Worm (Caenorhabditis elegans): ENCODE results near the gene idpp-13.
A peak's percentile ranks its signal among the peaks of the same experiment; 100 is the strongest.
"Not testable (repeated sequence)": the region's sequence is repeated elsewhere in the genome, so short reads cannot be mapped to it uniquely, and the experiment has no call there.

DNA sequence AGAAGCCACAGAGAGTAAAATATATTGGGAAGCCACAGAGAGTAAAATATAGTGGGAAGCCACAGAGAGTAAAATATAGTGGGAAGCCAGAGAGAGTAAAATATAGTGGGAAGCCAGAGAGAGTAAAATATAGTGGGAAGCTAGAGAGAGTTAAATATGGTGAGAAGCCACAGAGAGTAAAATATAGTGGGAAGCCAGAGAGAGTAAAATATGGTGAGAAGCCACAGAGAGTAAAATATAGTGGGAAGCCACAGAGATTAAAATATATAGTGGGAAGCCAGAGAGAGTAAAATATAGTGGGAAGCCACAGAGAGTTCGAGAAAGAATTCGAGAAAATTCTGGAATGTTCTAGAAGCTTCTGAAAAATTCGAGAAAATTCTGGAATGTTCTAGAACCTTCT is 14.6 kb upstream of the idpp-13 start:
- TF ChIP-seq cnd-1 (tag; optimal IDR thresholded peaks at IDR 0.05), result peak; percentile 49
- not testable (repeated sequence) for TF ChIP-seq ham-2 (GFP tag; optimal IDR thresholded peaks at IDR 0.05); elt-3 (tag; optimal IDR thresholded peaks at IDR 0.05); snpc-4 (tag; optimal IDR thresholded peaks at IDR 0.05); mep-1 (tag; optimal IDR thresholded peaks at IDR 0.05)
